Fruit fly (Drosophila melanogaster) whole organism, embryonic: Measurements from ENCODE around the gene Hr96.
A peak's percentile ranks its signal among the peaks of the same experiment; 100 is the strongest.

Experiments
- Adf1 ChIP-seq: fragments of 200-800 bp; sonication (Bioruptor generic); IDR thresholded peaks from 2 replicates; pipeline ENCODE4 v1.3.6; 2022; ENCODE audit warnings: missing biosample characterization, missing genetic modification characterization
- Awh ChIP-seq: fragments of 200-800 bp; sonication (Bioruptor generic); IDR thresholded peaks from 2 replicates; pipeline ENCODE4, ENCODE4 v1.3.6; 2022; ENCODE audit warnings: missing biosample characterization, missing genetic modification characterization
- CG10654 ChIP-seq: fragments of 200-800 bp; sonication (Bioruptor generic); optimal IDR thresholded peaks from 2 replicates; lab custom pipeline; 2016; ENCODE audit warnings: missing biosample characterization, missing genetic modification characterization
- CG11504 ChIP-seq: fragments of 200-800 bp; sonication (Bioruptor generic); optimal IDR thresholded peaks from 3 replicates; lab custom pipeline; 2019; ENCODE audit warnings: missing biosample characterization, mild to moderate bottlenecking, missing genetic modification characterization, moderate library complexity
- CG12236 ChIP-seq: fragments of 200-800 bp; sonication (Bioruptor generic); optimal IDR thresholded peaks from 2 replicates; lab custom pipeline; 2016; ENCODE audit warnings: missing biosample characterization, missing genetic modification characterization
- CG12659 ChIP-seq: fragments of 200-800 bp; sonication (Bioruptor generic); optimal IDR thresholded peaks from 3 replicates; lab custom pipeline; 2017; ENCODE audit warnings: mild to moderate bottlenecking, missing biosample characterization, missing genetic modification reagents, missing genetic modification characterization
- CG12744 ChIP-seq: fragments of 200-800 bp; sonication (Bioruptor generic); optimal IDR thresholded peaks from 2 replicates; lab custom pipeline; 2016; ENCODE audit warnings: missing biosample characterization, missing genetic modification characterization
- CG14050 ChIP-seq: fragments of 200-800 bp; sonication (Bioruptor generic); IDR thresholded peaks from 3 replicates; pipeline ENCODE4 v1.3.6; 2022; ENCODE audit warnings: missing biosample characterization, missing genetic modification characterization
- CG17612 ChIP-seq: fragments of 200-800 bp; sonication (Bioruptor generic); IDR thresholded peaks from 2 replicates; pipeline ENCODE4 v1.3.6; 2022; ENCODE audit warnings: missing biosample characterization, missing genetic modification characterization
- CG2120 ChIP-seq: fragments of 200-800 bp; sonication (Bioruptor generic); optimal IDR thresholded peaks from 3 replicates; lab custom pipeline; 2016; ENCODE audit warnings: missing biosample characterization, missing genetic modification characterization
- CG31441 ChIP-seq: fragments of 200-800 bp; sonication (Bioruptor generic); IDR thresholded peaks from 2 replicates; pipeline ENCODE4 v1.3.6; 2022; ENCODE audit warnings: missing biosample characterization, missing genetic modification characterization
- CG34376 ChIP-seq: fragments of 200-800 bp; sonication (Bioruptor generic); optimal IDR thresholded peaks from 2 replicates; lab custom pipeline; 2018; ENCODE audit warnings: missing biosample characterization, mild to moderate bottlenecking, missing genetic modification characterization
- CG4854 ChIP-seq: fragments of 200-800 bp; sonication (Bioruptor generic); optimal IDR thresholded peaks from 2 replicates; lab custom pipeline; 2016; ENCODE audit warnings: missing biosample characterization, missing genetic modification characterization, inconsistent platforms
- CG7357 ChIP-seq: fragments of 200-800 bp; sonication (Bioruptor generic); IDR thresholded peaks from 3 replicates; pipeline ENCODE4 v1.3.6; 2022; ENCODE audit warnings: missing biosample characterization, missing genetic modification characterization
- CG7786 ChIP-seq: fragments of 200-800 bp; sonication (Bioruptor generic); optimal IDR thresholded peaks from 2 replicates; lab custom pipeline; 2016; ENCODE audit warnings: missing biosample characterization, missing genetic modification characterization
- E2f2 ChIP-seq: fragments of 200-800 bp; sonication (Bioruptor generic); IDR thresholded peaks from 2 replicates; pipeline ENCODE4 v1.3.6; 2022; ENCODE audit warnings: missing biosample characterization, missing genetic modification characterization
- Ets97D ChIP-seq: fragments of 200-800 bp; sonication (Bioruptor generic); optimal IDR thresholded peaks from 3 replicates; lab custom pipeline; 2016; ENCODE audit warnings: missing biosample characterization, missing genetic modification characterization
- H2.0 ChIP-seq: fragments of 200-800 bp; sonication (Bioruptor generic); IDR thresholded peaks from 2 replicates; pipeline ENCODE4 v1.3.6; 2022; ENCODE audit warnings: missing biosample characterization, missing genetic modification characterization
- HLHmδ ChIP-seq: fragments of 200-800 bp; sonication (Bioruptor generic); optimal IDR thresholded peaks from 2 replicates; lab custom pipeline; 2018; ENCODE audit warnings: missing biosample characterization, mild to moderate bottlenecking, missing genetic modification characterization, moderate library complexity
- Hr51 ChIP-seq, 2 experiments: fragments of 200-800 bp; sonication (Bioruptor generic); optimal IDR thresholded peaks; 2 replicates in 1 of 2; 3 replicates in 1 of 2; lab custom pipeline; 2016 to 2018; ENCODE audit warnings: missing biosample characterization in 2 of 2, missing genetic modification characterization in 2 of 2, mild to moderate bottlenecking in 1 of 2, moderate library complexity in 1 of 2
- Lhr ChIP-seq: fragments of 200-800 bp; sonication (Bioruptor generic); optimal IDR thresholded peaks from 3 replicates; lab custom pipeline; 2017; ENCODE audit warnings: mild to moderate bottlenecking, missing biosample characterization, missing genetic modification reagents, missing genetic modification characterization
- MBD-R2 ChIP-seq: fragments of 200-800 bp; sonication (Bioruptor generic); IDR thresholded peaks from 2 replicates; pipeline ENCODE4 v1.3.6; 2022; ENCODE audit warnings: missing biosample characterization, missing genetic modification characterization
- Med ChIP-seq: fragments of 200-800 bp; sonication (Bioruptor generic); peaks from one replicate; lab custom pipeline; 2016; ENCODE audit warnings: missing biosample characterization, missing genetic modification characterization, mild to moderate bottlenecking, inconsistent platforms, moderate library complexity
- NC2β ChIP-seq: fragments of 200-800 bp; sonication (Bioruptor generic); optimal IDR thresholded peaks from 2 replicates; lab custom pipeline; 2016; ENCODE audit warnings: missing biosample characterization, missing genetic modification characterization
- NFAT ChIP-seq: fragments of 200-800 bp; sonication (Bioruptor generic); IDR thresholded peaks from 2 replicates; pipeline ENCODE4 v1.3.6; 2022; ENCODE audit warnings: missing biosample characterization, missing genetic modification characterization
- Poxn ChIP-seq: fragments of 200-800 bp; sonication (Bioruptor generic); IDR thresholded peaks from 2 replicates; pipeline ENCODE4 v1.3.6; 2022; ENCODE audit warnings: missing biosample characterization, missing genetic modification characterization
- Sry-β ChIP-seq: fragments of 200-800 bp; sonication (Bioruptor generic); optimal IDR thresholded peaks from 2 replicates; lab custom pipeline; 2018; ENCODE audit warnings: missing biosample characterization, mild to moderate bottlenecking, missing genetic modification characterization, moderate library complexity
- Taf1 ChIP-seq: fragments of 200-800 bp; sonication (Bioruptor generic); IDR thresholded peaks from 2 replicates; pipeline ENCODE4 v1.3.6; 2022; ENCODE audit warnings: missing biosample characterization, missing genetic modification characterization
- Trl ChIP-seq, 3 experiments: fragments of >200 bp in 2 of 3; fragments of 200-800 bp in 1 of 3; sonication (Bioruptor generic) in 1 of 3; optimal IDR thresholded peaks; 2 replicates in 1 of 3; 3 replicates in 2 of 3; lab custom pipeline; 2016 to 2017; ENCODE audit warnings: missing biosample characterization in 1 of 3, missing genetic modification characterization in 1 of 3
- abd-A ChIP-seq: fragments of 200-800 bp; sonication (Bioruptor generic); optimal IDR thresholded peaks from 3 replicates; lab custom pipeline; 2019; ENCODE audit warnings: missing biosample characterization, mild to moderate bottlenecking, missing genetic modification characterization, moderate library complexity
- amos ChIP-seq: fragments of 200-800 bp; sonication (Bioruptor generic); IDR thresholded peaks from 2 replicates; pipeline ENCODE4 v1.3.6; 2022; ENCODE audit warnings: missing biosample characterization, missing genetic modification characterization; ENCODE audit not compliant: partially characterized antibody
- br ChIP-seq: fragments of >200 bp; optimal IDR thresholded peaks from 2 replicates; lab custom pipeline; 2017
- cas ChIP-seq: fragments of 200-800 bp; sonication (Bioruptor generic); IDR thresholded peaks from 2 replicates; pipeline ENCODE4 v1.3.6; 2022; ENCODE audit warnings: missing biosample characterization, missing genetic modification characterization
- caup ChIP-seq: fragments of 200-800 bp; sonication (Bioruptor generic); optimal IDR thresholded peaks from 3 replicates; lab custom pipeline; 2017; ENCODE audit warnings: missing biosample characterization, mild to moderate bottlenecking, missing genetic modification characterization, moderate library complexity; ENCODE audit not compliant: severe bottlenecking
- danr ChIP-seq: fragments of 200-800 bp; sonication (Bioruptor generic); IDR thresholded peaks from 2 replicates; pipeline ENCODE4 v1.3.6; 2022; ENCODE audit warnings: missing biosample characterization, missing genetic modification characterization
- dmrt99B ChIP-seq: fragments of 200-800 bp; sonication (Bioruptor generic); optimal IDR thresholded peaks from 2 replicates; lab custom pipeline; 2018; ENCODE audit warnings: missing biosample characterization, mild to moderate bottlenecking, missing genetic modification characterization, moderate library complexity
- gcm2 ChIP-seq: fragments of 200-800 bp; sonication (Bioruptor generic); optimal IDR thresholded peaks from 2 replicates; lab custom pipeline; 2016; ENCODE audit warnings: missing biosample characterization, missing genetic modification characterization
- gfzf ChIP-seq: fragments of 200-800 bp; sonication (Bioruptor generic); optimal IDR thresholded peaks from 2 replicates; lab custom pipeline; 2016; ENCODE audit warnings: missing biosample characterization, mild to moderate bottlenecking, missing genetic modification characterization, moderate library complexity
- gro ChIP-seq: fragments of 200-800 bp; sonication (Bioruptor generic); optimal IDR thresholded peaks from 2 replicates; lab custom pipeline; 2016; ENCODE audit warnings: missing biosample characterization, missing genetic modification characterization
- h ChIP-seq: fragments of >200 bp; optimal IDR thresholded peaks from 2 replicates; lab custom pipeline; 2017
- ham ChIP-seq: fragments of 200-800 bp; sonication (Bioruptor generic); IDR thresholded peaks from 2 replicates; pipeline ENCODE4 v1.3.6; 2022; ENCODE audit warnings: missing biosample characterization, missing genetic modification characterization
- hkb ChIP-seq, 2 experiments: fragments of 200-800 bp in 1 of 2; fragments of >200 bp in 1 of 2; sonication (Bioruptor generic) in 1 of 2; IDR thresholded peaks in 1 of 2; optimal IDR thresholded peaks in 1 of 2; 2 replicates each; pipeline versions ENCODE4 v1.3.6 to Lab custom; 2017 to 2022; ENCODE audit warnings: missing biosample characterization in 1 of 2, missing genetic modification characterization in 1 of 2
- klu ChIP-seq: fragments of 200-800 bp; sonication (Bioruptor generic); IDR thresholded peaks from 2 replicates; pipeline ENCODE4 v1.3.6; 2022; ENCODE audit warnings: missing biosample characterization, missing genetic modification characterization
- pan ChIP-seq, 4 experiments: fragments of >200 bp in 3 of 4; fragments of 200-800 bp in 1 of 4; sonication (Bioruptor generic) in 1 of 4; optimal IDR thresholded peaks in 3 of 4; IDR thresholded peaks in 1 of 4; 2 replicates each; pipeline versions ENCODE4 v1.3.6 to Lab custom; 2017 to 2022; ENCODE audit warnings: missing biosample characterization in 2 of 4, missing genetic modification characterization in 2 of 4, mixed read lengths in 1 of 4
- pho ChIP-seq: fragments of 200-800 bp; sonication (Bioruptor generic); optimal IDR thresholded peaks from 2 replicates; lab custom pipeline; 2016; ENCODE audit warnings: missing biosample characterization, missing genetic modification characterization
- sens ChIP-seq: fragments of 200-800 bp; sonication (Bioruptor generic); peaks from one replicate; lab custom pipeline; 2016; ENCODE audit warnings: missing biosample characterization, missing genetic modification characterization
- sima ChIP-seq: fragments of 200-800 bp; sonication (Bioruptor generic); optimal IDR thresholded peaks from 2 replicates; lab custom pipeline; 2016; ENCODE audit warnings: missing biosample characterization, missing genetic modification characterization
- stwl ChIP-seq: fragments of 200-800 bp; sonication (Bioruptor generic); optimal IDR thresholded peaks from 3 replicates; lab custom pipeline; 2018; ENCODE audit warnings: missing biosample characterization, mild to moderate bottlenecking, missing genetic modification characterization, moderate library complexity
- tna ChIP-seq: fragments of 200-800 bp; sonication (Bioruptor generic); IDR thresholded peaks from 2 replicates; pipeline ENCODE4 v1.3.6; 2022; ENCODE audit warnings: missing biosample characterization, missing genetic modification characterization; ENCODE audit not compliant: partially characterized antibody

Hr96 gene

DNA sequence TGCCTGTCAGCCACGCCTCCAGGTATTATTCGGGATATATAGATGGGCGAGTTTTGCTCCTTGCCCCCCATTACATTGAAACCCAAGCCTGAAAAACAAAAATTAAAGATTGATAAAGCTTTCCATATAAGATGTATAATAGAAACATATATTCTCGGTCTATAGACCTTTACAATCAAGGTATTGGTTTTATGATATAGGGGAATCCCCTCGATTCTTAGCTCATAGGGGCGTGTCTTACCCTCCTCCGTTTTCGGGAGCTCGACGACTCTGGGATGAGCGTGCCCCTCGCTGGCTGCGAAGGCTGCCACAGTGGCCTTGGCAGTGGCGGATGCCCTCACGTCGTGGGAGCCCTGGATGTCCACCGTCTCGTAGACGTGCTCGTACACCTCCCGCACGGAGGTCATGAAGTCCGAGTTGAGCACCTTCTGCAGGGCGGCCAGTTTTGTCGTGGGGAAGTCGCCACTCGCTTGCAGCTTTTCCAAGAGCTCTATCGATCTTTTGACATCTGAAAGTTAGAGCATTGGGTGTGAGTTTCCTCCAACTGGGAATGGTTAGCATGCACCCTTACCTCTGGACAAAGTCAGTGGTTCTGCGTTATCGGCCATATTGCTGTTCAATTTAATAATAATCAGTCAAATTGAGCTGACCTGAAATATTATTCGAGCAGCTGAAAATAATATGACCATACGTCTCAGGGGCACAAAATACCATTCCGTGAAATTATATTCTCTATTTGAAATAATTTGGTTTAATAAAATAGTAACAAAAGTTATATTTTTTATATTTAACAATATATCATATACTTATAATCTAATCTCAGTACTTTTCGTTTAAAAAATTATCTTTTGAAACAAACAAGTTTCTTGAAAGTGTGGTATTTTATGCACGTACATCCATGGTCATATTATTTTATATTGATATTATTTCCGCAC lies 40.1 kb downstream of the Hr96 start, which contains the start of the genes veli and PQBP1 (continued):
- TF ChIP-seq h (lab: Kevin White, UChicago) (no peak), CG4854 (no peak), HLHmδ (GFP tag; lab: Kevin White, UChicago) (no peak), Taf1 (GFP tag; lab: Robert Waterston, UW) (no peak), cas (GFP tag; lab: Robert Waterston, UW) (no peak), gcm2 (GFP tag; lab: Kevin White, UChicago) (no peak), klu (GFP tag; lab: Robert Waterston, UW) (no peak), gro (GFP tag; lab: Kevin White, UChicago) (no peak), Adf1 (GFP tag; lab: Robert Waterston, UW) (no peak), H2.0 (GFP tag; lab: Robert Waterston, UW) (no peak), CG12236 (GFP tag; lab: Kevin White, UChicago) (no peak), Trl (optimal IDR thresholded peaks at IDR 0.05; lab: Kevin White, UChicago) (no peak), Trl (GFP tag; optimal IDR thresholded peaks at IDR 0.05; lab: Kevin White, UChicago) (no peak), dmrt99B (tag; lab: Kevin White, UChicago) (no peak), stwl (tag; lab: Kevin White, UChicago) (peak; percentile 36), E2f2 (GFP tag; lab: Robert Waterston, UW) (no peak), Ets97D (GFP tag; lab: Kevin White, UChicago) (no peak), CG10654 (GFP tag; lab: Kevin White, UChicago) (no peak), br (lab: Kevin White, UChicago) (no peak), danr (GFP tag; lab: Robert Waterston, UW) (no peak), hkb (optimal IDR thresholded peaks at IDR 0.05; lab: Kevin White, UChicago) (no peak), hkb (GFP tag; IDR thresholded peaks at IDR 0.05; lab: Robert Waterston, UW) (no peak), NFAT (GFP tag; lab: Robert Waterston, UW) (no peak), pho (GFP tag; lab: Kevin White, UChicago) (no peak), Lhr (no peak), CG11504 (tag; lab: Kevin White, UChicago) (no peak), Med (GFP tag; lab: Kevin White, UChicago) (no peak), CG7357 (GFP tag; lab: Robert Waterston, UW) (no peak), ham (GFP tag; lab: Robert Waterston, UW) (no peak), NC2β (GFP tag; lab: Kevin White, UChicago) (no peak), CG34376 (GFP tag; lab: Kevin White, UChicago) (no peak), amos (GFP tag; lab: Robert Waterston, UW) (0 out of 2 replicates have a peak, but pooled peaks have one; percentile 18), CG12659 (peak; percentile 37), CG12744 (GFP tag; lab: Kevin White, UChicago) (no peak), gfzf (GFP tag; lab: Kevin White, UChicago) (peak; percentile 52), pan (optimal IDR thresholded peaks at IDR 0.05; lab: Kevin White, UChicago) (no peak), pan (GFP tag; optimal IDR thresholded peaks at IDR 0.05 in 1 of 2, IDR thresholded peaks at IDR 0.05 in 1 of 2) (no peak), CG17612 (GFP tag; lab: Robert Waterston, UW) (no peak), tna (GFP tag; lab: Robert Waterston, UW) (no peak), abd-A (tag; lab: Kevin White, UChicago) (no peak), Awh (GFP tag; lab: Robert Waterston, UW) (no peak), sens (GFP tag; lab: Kevin White, UChicago) (no peak), CG14050 (GFP tag; lab: Robert Waterston, UW) (no peak), sima (GFP tag; lab: Kevin White, UChicago) (no peak), caup (GFP tag; lab: Kevin White, UChicago) (no peak), CG7786 (GFP tag; lab: Kevin White, UChicago) (no peak), CG2120 (GFP tag; lab: Kevin White, UChicago) (no peak), Poxn (GFP tag; lab: Robert Waterston, UW) (no peak), CG31441 (GFP tag; lab: Robert Waterston, UW) (no peak), Sry-β (GFP tag; lab: Kevin White, UChicago) (no peak), Hr51 (GFP tag; optimal IDR thresholded peaks at IDR 0.05; lab: Kevin White, UChicago) (no peak), MBD-R2 (GFP tag; lab: Robert Waterston, UW) (peak; percentile 41)
